Worm (Caenorhabditis elegans) whole organism, L4 larva: ENCODE results near the gene F01D5.7.

ENCODE experiments used
- aly-2 ChIP-seq: sonication (generic microtip); optimal IDR thresholded peaks from 2 replicates; lab custom pipeline; 2018; ENCODE audit warnings: missing biosample characterization, missing genetic modification characterization
- ama-1 ChIP-seq: fragments of 150-350 bp; optimal IDR thresholded peaks from 2 replicates; lab custom pipeline; 2014; ENCODE audit warnings: inconsistent platforms, mixed read lengths
- arid-1 ChIP-seq: fragments of 200-800 bp; sonication (Bioruptor generic); conservative IDR thresholded peaks from 2 replicates; pipeline ENCODE4 v1.3.6; 2022; ENCODE audit warnings: missing genetic modification reagents, missing genetic modification characterization, missing compliant biosample characterization
- daf-16 ChIP-seq, 3 experiments: sonication (generic microtip); optimal IDR thresholded peaks; 2 replicates each; lab custom pipeline; 2016 to 2017; ENCODE audit warnings: missing genetic modification characterization in 3 of 3, missing genetic modification reagents in 3 of 3, mild to moderate bottlenecking in 2 of 3, missing compliant biosample characterization in 2 of 3, missing biosample characterization in 1 of 3, moderate library complexity in 1 of 3
- egl-43 ChIP-seq: fragments of 200-800 bp; sonication (Bioruptor generic); IDR thresholded peaks from 2 replicates; pipeline ENCODE4 v1.3.6; 2022; ENCODE audit warnings: missing genetic modification reagents, missing genetic modification characterization, missing compliant biosample characterization
- lir-3 ChIP-seq: sonication (generic microtip); optimal IDR thresholded peaks from 2 replicates; lab custom pipeline; 2016; ENCODE audit warnings: mild to moderate bottlenecking, missing genetic modification characterization, missing compliant biosample characterization
- nhr-76 ChIP-seq: fragments of 150-350 bp; optimal IDR thresholded peaks from 2 replicates; lab custom pipeline; 2014; ENCODE audit warnings: missing biosample characterization, missing genetic modification characterization
- pha-4 ChIP-seq, 2 experiments: fragments of 150-350 bp in 1 of 2; fragments of 200-800 bp in 1 of 2; sonication (Bioruptor generic) in 1 of 2; IDR thresholded peaks in 1 of 2; optimal IDR thresholded peaks in 1 of 2; 2 replicates each; pipeline versions ENCODE4 v1.3.6 to Lab custom; 2014 to 2022; ENCODE audit warnings: missing genetic modification characterization in 2 of 2, missing genetic modification reagents in 2 of 2, missing biosample characterization in 1 of 2, missing compliant biosample characterization in 1 of 2
- pqm-1 ChIP-seq: sonication (generic microtip); optimal IDR thresholded peaks from 2 replicates; lab custom pipeline; 2017; ENCODE audit warnings: missing biosample characterization, missing genetic modification characterization
- snpc-4 ChIP-seq: fragments of 150-350 bp; optimal IDR thresholded peaks from 2 replicates; lab custom pipeline; 2014; ENCODE audit warnings: missing biosample characterization, missing genetic modification characterization
- unc-62 ChIP-seq, 3 experiments: fragments of 150-350 bp in 1 of 3; sonication (generic microtip); optimal IDR thresholded peaks in 2 of 3; peaks in 1 of 3; 1 replicate in 1 of 3; 2 replicates in 2 of 3; lab custom pipeline; 2014 to 2017; ENCODE audit warnings: missing biosample characterization in 3 of 3, missing genetic modification characterization in 3 of 3, missing genetic modification reagents in 3 of 3, missing genotype in 1 of 3

DNA sequence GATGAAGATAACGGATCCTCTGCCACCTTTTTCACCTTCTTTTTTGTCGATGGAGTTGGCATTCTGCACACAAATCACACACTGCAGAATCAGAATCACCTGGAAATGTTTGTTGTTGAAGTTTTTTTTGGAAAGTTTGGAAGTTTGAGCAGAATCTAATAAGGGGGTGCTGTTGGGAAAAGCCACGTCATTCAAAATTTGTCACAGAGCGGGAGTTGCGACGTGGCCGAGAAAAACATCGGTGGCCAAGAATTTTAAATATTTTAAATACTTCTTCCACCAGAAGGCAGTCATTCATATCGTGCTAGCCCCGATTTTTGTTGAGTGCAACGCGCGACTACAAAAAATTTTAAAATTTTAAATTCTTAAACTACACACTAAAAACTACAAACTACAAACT is 46.1 kb upstream of the F01D5.7 start, which contains the start of gene rpi-1:
- TF ChIP-seq pha-4 (GFP tag; IDR thresholded peaks at IDR 0.05; lab: Robert Waterston, UW) (no peak), pha-4 (tag; optimal IDR thresholded peaks at IDR 0.05; lab: Kevin White, UChicago) (no peak), aly-2 (tag; lab: Kevin White, UChicago) (no peak), arid-1 (no peak), lir-3 (tag; lab: Kevin White, UChicago) (no peak), egl-43 (no peak), pqm-1 (tag; lab: Kevin White, UChicago) (no peak), nhr-76 (tag; lab: Kevin White, UChicago) (no peak), snpc-4 (no peak), ama-1 (lab: Kevin White, UChicago) (no peak), unc-62 (GFP tag; optimal IDR thresholded peaks at IDR 0.05 in 1 of 2; lab: Kevin White, UChicago) (no peak), unc-62 (tag; optimal IDR thresholded peaks at IDR 0.05; lab: Kevin White, UChicago) (no peak), daf-16 (GFP tag; optimal IDR thresholded peaks at IDR 0.05; lab: Kevin White, UChicago) (no peak), daf-16 (tag; optimal IDR thresholded peaks at IDR 0.05; lab: Kevin White, UChicago) (no peak)
